Fruit fly (Drosophila melanogaster) whole organism, embryonic: ENCODE results near the gene CG43402.

Source experiments
- CG11247 ChIP-seq: fragments of 200-800 bp; sonication (Bioruptor generic); IDR thresholded peaks from 2 replicates; pipeline ENCODE4 v1.3.6; 2022; ENCODE audit warnings: missing biosample characterization, missing genetic modification characterization
- CG12391 ChIP-seq: fragments of 200-800 bp; sonication (Bioruptor generic); optimal IDR thresholded peaks from 3 replicates; lab custom pipeline; 2018; ENCODE audit warnings: missing biosample characterization, mild to moderate bottlenecking, missing genetic modification characterization, moderate library complexity
- CG13287 ChIP-seq: fragments of 200-800 bp; sonication (Bioruptor generic); IDR thresholded peaks from 2 replicates; pipeline ENCODE4 v1.3.6; 2022; ENCODE audit warnings: missing biosample characterization, missing genetic modification characterization; ENCODE audit not compliant: partially characterized antibody
- CG15696 ChIP-seq: fragments of 200-800 bp; sonication (Bioruptor generic); optimal IDR thresholded peaks from 2 replicates; lab custom pipeline; 2019; ENCODE audit warnings: missing biosample characterization, mild to moderate bottlenecking, missing genetic modification characterization, moderate library complexity
- CG17328 ChIP-seq: fragments of 200-800 bp; sonication (Bioruptor generic); IDR thresholded peaks from 2 replicates; pipeline ENCODE4 v1.3.6; 2022; ENCODE audit warnings: missing biosample characterization, missing genetic modification characterization
- CG18262 ChIP-seq: fragments of 200-800 bp; optimal IDR thresholded peaks from 3 replicates; lab custom pipeline; 2019; ENCODE audit warnings: missing biosample characterization, mild to moderate bottlenecking, missing genetic modification characterization, moderate library complexity
- CG30431 ChIP-seq: fragments of 200-800 bp; sonication (Bioruptor generic); optimal IDR thresholded peaks from 2 replicates; lab custom pipeline; 2017; ENCODE audit warnings: missing biosample characterization, missing genetic modification characterization
- CG31224 ChIP-seq: fragments of 200-800 bp; sonication (Bioruptor generic); IDR thresholded peaks from 2 replicates; pipeline ENCODE4 v1.3.6; 2022; ENCODE audit warnings: missing biosample characterization, missing genetic modification characterization
- CG31365 ChIP-seq: fragments of 200-800 bp; sonication (Bioruptor generic); optimal IDR thresholded peaks from 2 replicates; lab custom pipeline; 2018; ENCODE audit warnings: missing biosample characterization, mild to moderate bottlenecking, missing genetic modification characterization
- CG34422 ChIP-seq: fragments of 200-800 bp; sonication (Bioruptor generic); IDR thresholded peaks from 3 replicates; pipeline ENCODE4 v1.3.6; 2022; ENCODE audit warnings: missing biosample characterization, missing genetic modification characterization
- CG4424 ChIP-seq: fragments of 200-800 bp; sonication (Bioruptor generic); optimal IDR thresholded peaks from 3 replicates; lab custom pipeline; 2016; ENCODE audit warnings: missing biosample characterization, missing genetic modification characterization
- CG6175 ChIP-seq: fragments of 200-800 bp; sonication (Bioruptor generic); IDR thresholded peaks from 3 replicates; pipeline ENCODE4 v1.3.6; 2022; ENCODE audit warnings: missing biosample characterization, missing genetic modification characterization
- CG6683 ChIP-seq: fragments of 200-800 bp; sonication (Bioruptor generic); optimal IDR thresholded peaks from 2 replicates; lab custom pipeline; 2017; ENCODE audit warnings: missing biosample characterization, mild to moderate bottlenecking, missing genetic modification characterization, missing genetic modification reagents
- CG8944 ChIP-seq: fragments of 200-800 bp; sonication (Bioruptor generic); optimal IDR thresholded peaks from 3 replicates; lab custom pipeline; 2016; ENCODE audit warnings: missing biosample characterization, missing genetic modification characterization
- CG9437 ChIP-seq: fragments of 200-800 bp; sonication (Bioruptor generic); optimal IDR thresholded peaks from 2 replicates; lab custom pipeline; 2018; ENCODE audit warnings: missing biosample characterization, mild to moderate bottlenecking, missing genetic modification characterization
- Camta ChIP-seq: fragments of 200-800 bp; sonication (Bioruptor generic); optimal IDR thresholded peaks from 2 replicates; lab custom pipeline; 2016; ENCODE audit warnings: missing biosample characterization, missing genetic modification characterization
- E2f2 ChIP-seq: fragments of 200-800 bp; sonication (Bioruptor generic); IDR thresholded peaks from 2 replicates; pipeline ENCODE4 v1.3.6; 2022; ENCODE audit warnings: missing biosample characterization, missing genetic modification characterization
- Elba2 ChIP-seq: fragments of 200-800 bp; sonication (Bioruptor generic); optimal IDR thresholded peaks from 3 replicates; lab custom pipeline; 2016; ENCODE audit warnings: missing biosample characterization, missing genetic modification characterization
- Fer1 ChIP-seq: fragments of 200-800 bp; sonication (Bioruptor generic); optimal IDR thresholded peaks from 2 replicates; lab custom pipeline; 2017; ENCODE audit warnings: missing biosample characterization, mild to moderate bottlenecking, missing genetic modification characterization
- HmgZ ChIP-seq: fragments of 200-800 bp; sonication (Bioruptor generic); optimal IDR thresholded peaks from 2 replicates; lab custom pipeline; 2018; ENCODE audit warnings: missing biosample characterization, mild to moderate bottlenecking, missing genetic modification characterization
- Hmx ChIP-seq: fragments of 200-800 bp; sonication (Bioruptor generic); optimal IDR thresholded peaks from 2 replicates; lab custom pipeline; 2016; ENCODE audit warnings: missing biosample characterization, missing genetic modification characterization
- Kr ChIP-seq: fragments of 200-800 bp; sonication (Bioruptor generic); optimal IDR thresholded peaks from 2 replicates; lab custom pipeline; 2017; ENCODE audit warnings: missing biosample characterization, mild to moderate bottlenecking, missing genetic modification characterization
- Mrtf ChIP-seq: fragments of 200-800 bp; sonication (Bioruptor generic); IDR thresholded peaks from 3 replicates; pipeline ENCODE4 v1.3.6; 2022; ENCODE audit warnings: missing biosample characterization, missing genetic modification characterization
- NFAT ChIP-seq: fragments of 200-800 bp; sonication (Bioruptor generic); IDR thresholded peaks from 2 replicates; pipeline ENCODE4 v1.3.6; 2022; ENCODE audit warnings: missing biosample characterization, missing genetic modification characterization
- Oli ChIP-seq: fragments of 200-800 bp; sonication (Bioruptor generic); optimal IDR thresholded peaks from 2 replicates; lab custom pipeline; 2018; ENCODE audit warnings: missing biosample characterization, mild to moderate bottlenecking, missing genetic modification characterization, moderate library complexity
- Pdp1 ChIP-seq, 2 experiments: fragments of 200-800 bp; sonication (Bioruptor generic); optimal IDR thresholded peaks; 3 replicates each; lab custom pipeline; 2016; ENCODE audit warnings: missing biosample characterization in 2 of 2, missing genetic modification characterization in 2 of 2, mild to moderate bottlenecking in 1 of 2, moderate library complexity in 1 of 2
- Xbp1 ChIP-seq: fragments of 200-800 bp; sonication (Bioruptor generic); optimal IDR thresholded peaks from 3 replicates; lab custom pipeline; 2016; ENCODE audit warnings: missing biosample characterization, mild to moderate bottlenecking, missing genetic modification characterization
- ac ChIP-seq: fragments of 200-800 bp; sonication (Bioruptor generic); optimal IDR thresholded peaks from 3 replicates; lab custom pipeline; 2017; ENCODE audit warnings: missing biosample characterization, mild to moderate bottlenecking, missing genetic modification characterization
- al ChIP-seq: fragments of 200-800 bp; sonication (Bioruptor generic); IDR thresholded peaks from 2 replicates; pipeline ENCODE4 v1.3.6; 2022; ENCODE audit warnings: missing biosample characterization, missing genetic modification characterization
- az2 ChIP-seq: fragments of 200-800 bp; sonication (Bioruptor generic); optimal IDR thresholded peaks from 3 replicates; lab custom pipeline; 2016; ENCODE audit warnings: missing biosample characterization, missing genetic modification characterization
- bsh ChIP-seq, 2 experiments: fragments of 200-800 bp; sonication (Bioruptor generic); optimal IDR thresholded peaks; 2 replicates each; lab custom pipeline; 2017 to 2018; ENCODE audit warnings: mild to moderate bottlenecking in 2 of 2, missing biosample characterization in 2 of 2, missing genetic modification characterization in 2 of 2, moderate library complexity in 1 of 2
- chn ChIP-seq: fragments of 200-800 bp; sonication (Bioruptor generic); optimal IDR thresholded peaks from 2 replicates; lab custom pipeline; 2016; ENCODE audit warnings: missing biosample characterization, missing genetic modification characterization
- crc ChIP-seq: fragments of 200-800 bp; sonication (Bioruptor generic); optimal IDR thresholded peaks from 2 replicates; lab custom pipeline; 2016; ENCODE audit warnings: missing biosample characterization, missing genetic modification characterization
- da ChIP-seq: fragments of 200-800 bp; sonication (Bioruptor generic); optimal IDR thresholded peaks from 2 replicates; lab custom pipeline; 2016; ENCODE audit warnings: missing biosample characterization, missing genetic modification characterization
- danr ChIP-seq: fragments of 200-800 bp; sonication (Bioruptor generic); IDR thresholded peaks from 2 replicates; pipeline ENCODE4 v1.3.6; 2022; ENCODE audit warnings: missing biosample characterization, missing genetic modification characterization
- disco-r ChIP-seq: fragments of 200-800 bp; sonication (Bioruptor generic); optimal IDR thresholded peaks from 2 replicates; lab custom pipeline; 2016; ENCODE audit warnings: missing biosample characterization, missing genetic modification characterization
- emc ChIP-seq: fragments of 200-800 bp; sonication (Bioruptor generic); optimal IDR thresholded peaks from 2 replicates; lab custom pipeline; 2016; ENCODE audit warnings: missing biosample characterization, missing genetic modification characterization
- esg ChIP-seq: fragments of 200-800 bp; sonication (Bioruptor generic); conservative IDR thresholded peaks from 2 replicates; pipeline ENCODE4 v1.3.6; 2022; ENCODE audit warnings: missing biosample characterization, missing genetic modification characterization
- ewg ChIP-seq: fragments of 200-800 bp; sonication (Bioruptor generic); optimal IDR thresholded peaks from 3 replicates; lab custom pipeline; 2017; ENCODE audit warnings: mild to moderate bottlenecking, missing biosample characterization, missing genetic modification reagents, missing genetic modification characterization
- lab ChIP-seq: fragments of 200-800 bp; sonication (Bioruptor generic); optimal IDR thresholded peaks from 3 replicates; lab custom pipeline; 2017; ENCODE audit warnings: missing biosample characterization, missing genetic modification characterization, mild to moderate bottlenecking, moderate library complexity, missing genetic modification reagents
- luna ChIP-seq: fragments of 200-800 bp; sonication (Bioruptor generic); optimal IDR thresholded peaks from 2 replicates; lab custom pipeline; 2016; ENCODE audit warnings: missing biosample characterization, missing genetic modification characterization
- mam ChIP-seq: fragments of 200-800 bp; sonication (Bioruptor generic); optimal IDR thresholded peaks from 3 replicates; lab custom pipeline; 2016; ENCODE audit warnings: missing biosample characterization, missing genetic modification characterization
- org-1 ChIP-seq: fragments of 200-800 bp; sonication (Bioruptor generic); optimal IDR thresholded peaks from 2 replicates; lab custom pipeline; 2017; ENCODE audit warnings: missing biosample characterization, missing genetic modification characterization
- otp ChIP-seq: fragments of 200-800 bp; sonication (Bioruptor generic); IDR thresholded peaks from 3 replicates; pipeline ENCODE4, ENCODE4 v1.3.6; 2022; ENCODE audit warnings: missing biosample characterization, missing genetic modification characterization
- pan ChIP-seq, 4 experiments: fragments of >200 bp in 3 of 4; fragments of 200-800 bp in 1 of 4; sonication (Bioruptor generic) in 1 of 4; optimal IDR thresholded peaks in 3 of 4; IDR thresholded peaks in 1 of 4; 2 replicates each; pipeline versions ENCODE4 v1.3.6 to Lab custom; 2017 to 2022; ENCODE audit warnings: missing biosample characterization in 2 of 4, missing genetic modification characterization in 2 of 4, mixed read lengths in 1 of 4
- repo ChIP-seq: fragments of 200-800 bp; sonication (Bioruptor generic); optimal IDR thresholded peaks from 2 replicates; lab custom pipeline; 2016; ENCODE audit warnings: missing biosample characterization, missing genetic modification characterization
- scrt ChIP-seq: fragments of 200-800 bp; sonication (Bioruptor generic); optimal IDR thresholded peaks from 2 replicates; lab custom pipeline; 2018; ENCODE audit warnings: missing biosample characterization, mild to moderate bottlenecking, missing genetic modification characterization, moderate library complexity
- shn ChIP-seq: fragments of 200-800 bp; sonication (Bioruptor generic); optimal IDR thresholded peaks from 3 replicates; lab custom pipeline; 2016; ENCODE audit warnings: missing biosample characterization, missing genetic modification characterization
- slou ChIP-seq: fragments of 200-800 bp; sonication (Bioruptor generic); optimal IDR thresholded peaks from 3 replicates; lab custom pipeline; 2016; ENCODE audit warnings: missing biosample characterization, missing genetic modification characterization
- tna ChIP-seq: fragments of 200-800 bp; sonication (Bioruptor generic); IDR thresholded peaks from 2 replicates; pipeline ENCODE4 v1.3.6; 2022; ENCODE audit warnings: missing biosample characterization, missing genetic modification characterization; ENCODE audit not compliant: partially characterized antibody
- wek ChIP-seq: fragments of 200-800 bp; sonication (Bioruptor generic); optimal IDR thresholded peaks from 3 replicates; lab custom pipeline; 2018; ENCODE audit warnings: missing biosample characterization, mild to moderate bottlenecking, missing genetic modification characterization, moderate library complexity

The CG43402 gene

dm6 chr2L:1445048-1445447 lies 2.6 kb downstream of the CG43402 start (continued):
- no peak for TF ChIP-seq org-1
- TF ChIP-seq CG34422 (GFP tag; lab: Robert Waterston, UW): no peak; the same call in 2 of the 3 replicates
- TF ChIP-seq mam: no peak
- no peak for TF ChIP-seq pan (optimal IDR thresholded peaks at IDR 0.05; lab: Kevin White, UChicago)
- peak in 1 of 2 experiments; percentile 10 for TF ChIP-seq pan (GFP tag; optimal IDR thresholded peaks at IDR 0.05 in 1 of 2, IDR thresholded peaks at IDR 0.05 in 1 of 2)
- TF ChIP-seq tna (GFP tag; lab: Robert Waterston, UW): no peak
- no peak for TF ChIP-seq Kr (GFP tag; lab: Kevin White, UChicago)
- no peak for TF ChIP-seq CG8944
- no peak for TF ChIP-seq ewg (GFP tag; lab: Kevin White, UChicago)
- TF ChIP-seq E2f2: no peak
- no peak for TF ChIP-seq wek (GFP tag; lab: Kevin White, UChicago)
- TF ChIP-seq CG30431 (GFP tag; lab: Kevin White, UChicago): no peak
- TF ChIP-seq CG15696 (tag; lab: Kevin White, UChicago): peak; percentile 54
- TF ChIP-seq CG31224 (GFP tag; lab: Robert Waterston, UW): no peak
- peak; percentile 63 for TF ChIP-seq CG18262 (tag; lab: Kevin White, UChicago)
- peak; percentile 36 for TF ChIP-seq CG9437 (GFP tag; lab: Kevin White, UChicago)
- TF ChIP-seq bsh (GFP tag; optimal IDR thresholded peaks at IDR 0.05; lab: Kevin White, UChicago): peak in 1 of 2 experiments; percentile 53
- TF ChIP-seq otp: no peak
- TF ChIP-seq luna (GFP tag; lab: Kevin White, UChicago): no peak
- TF ChIP-seq scrt (GFP tag; lab: Kevin White, UChicago): peak; percentile 9
- no peak for TF ChIP-seq chn
- TF ChIP-seq crc (GFP tag; lab: Kevin White, UChicago): no peak
- TF ChIP-seq CG11247 (GFP tag; lab: Robert Waterston, UW): no peak
- TF ChIP-seq esg (GFP tag; lab: Robert Waterston, UW): no peak
- peak; percentile 9 for TF ChIP-seq Fer1 (GFP tag; lab: Kevin White, UChicago)
- no peak for TF ChIP-seq Elba2 (GFP tag; lab: Kevin White, UChicago)
- TF ChIP-seq Mrtf (GFP tag; lab: Robert Waterston, UW): no peak
- peak; percentile 45 for TF ChIP-seq CG12391
- TF ChIP-seq Oli (tag; lab: Kevin White, UChicago): peak; percentile 27
- no peak for TF ChIP-seq slou
- no peak for TF ChIP-seq HmgZ (tag; lab: Kevin White, UChicago)
- TF ChIP-seq Camta: no peak
- TF ChIP-seq shn (GFP tag; lab: Kevin White, UChicago): no peak
- TF ChIP-seq da (GFP tag; lab: Kevin White, UChicago): no peak
- peak; percentile 47; the same call in 1 of the 2 replicates for TF ChIP-seq CG17328 (GFP tag; lab: Robert Waterston, UW)
- TF ChIP-seq Xbp1 (GFP tag; lab: Kevin White, UChicago): peak; percentile 11
- TF ChIP-seq CG6175 (GFP tag; lab: Robert Waterston, UW): no peak
- peak; percentile 19; the same call in 1 of the 2 replicates for TF ChIP-seq CG13287 (GFP tag; lab: Robert Waterston, UW)
- TF ChIP-seq NFAT (GFP tag; lab: Robert Waterston, UW): no peak
- TF ChIP-seq az2 (GFP tag; lab: Kevin White, UChicago): no peak
- peak; percentile 41 for TF ChIP-seq lab (GFP tag; lab: Kevin White, UChicago)
- no peak for TF ChIP-seq CG31365 (tag; lab: Kevin White, UChicago)
- TF ChIP-seq CG4424: peak; percentile 38
- no peak for TF ChIP-seq emc (GFP tag; lab: Kevin White, UChicago)
- no peak for TF ChIP-seq danr
- peak in 1 of 2 experiments; percentile 40 for TF ChIP-seq Pdp1 (GFP tag; optimal IDR thresholded peaks at IDR 0.05; lab: Kevin White, UChicago)
- TF ChIP-seq repo (GFP tag; lab: Kevin White, UChicago): no peak
- TF ChIP-seq CG6683 (GFP tag; lab: Kevin White, UChicago): no peak
- no peak for TF ChIP-seq ac
- no peak for TF ChIP-seq disco-r (GFP tag; lab: Kevin White, UChicago)
- no peak for TF ChIP-seq al (GFP tag; lab: Robert Waterston, UW)
- no peak for TF ChIP-seq Hmx (GFP tag; lab: Kevin White, UChicago)
